Fruit fly (Drosophila melanogaster) whole organism, prepupa: ENCODE measurements around the gene RapGAP1.

Source experiments
- Blimp-1 ChIP-seq: fragments of 200-800 bp; sonication (Bioruptor generic); optimal IDR thresholded peaks from 3 replicates; lab custom pipeline; 2017; ENCODE audit warnings: missing biosample characterization, missing genetic modification characterization, mild to moderate bottlenecking, moderate library complexity, missing genetic modification reagents
- CG16779 ChIP-seq: fragments of 200-800 bp; sonication (Bioruptor generic); optimal IDR thresholded peaks from 3 replicates; lab custom pipeline; 2017; ENCODE audit warnings: missing biosample characterization, mild to moderate bottlenecking, missing genetic modification characterization
- CG3919 ChIP-seq: fragments of 200-800 bp; sonication (Bioruptor generic); optimal IDR thresholded peaks from 3 replicates; lab custom pipeline; 2016; ENCODE audit warnings: missing biosample characterization, missing genetic modification characterization
- CG8319 ChIP-seq: fragments of 200-800 bp; sonication (Bioruptor generic); optimal IDR thresholded peaks from 3 replicates; lab custom pipeline; 2016; ENCODE audit warnings: missing biosample characterization, missing genetic modification characterization
- Gug ChIP-seq: fragments of 200-800 bp; sonication (Bioruptor generic); IDR thresholded peaks from 2 replicates; pipeline ENCODE4 v1.3.6; 2022; ENCODE audit warnings: missing biosample characterization, missing genetic modification characterization
- OdsH ChIP-seq: fragments of 200-800 bp; sonication (Bioruptor generic); optimal IDR thresholded peaks from 3 replicates; lab custom pipeline; 2016; ENCODE audit warnings: missing biosample characterization, missing genetic modification characterization
- Sox102F ChIP-seq: fragments of 200-800 bp; sonication (Bioruptor generic); optimal IDR thresholded peaks from 2 replicates; lab custom pipeline; 2016; ENCODE audit warnings: missing biosample characterization, mild to moderate bottlenecking, missing genetic modification characterization
- fd59A ChIP-seq: fragments of 200-800 bp; sonication (Bioruptor generic); optimal IDR thresholded peaks from 2 replicates; lab custom pipeline; 2017; ENCODE audit warnings: missing biosample characterization, mild to moderate bottlenecking, missing genetic modification characterization, missing genetic modification reagents
- fd85E ChIP-seq: fragments of 200-800 bp; sonication (Bioruptor generic); optimal IDR thresholded peaks from 3 replicates; lab custom pipeline; 2016; ENCODE audit warnings: missing biosample characterization, missing genetic modification characterization
- fkh ChIP-seq: fragments of 200-800 bp; sonication (Bioruptor generic); optimal IDR thresholded peaks from 3 replicates; lab custom pipeline; 2017; ENCODE audit warnings: missing biosample characterization, mild to moderate bottlenecking, missing genetic modification characterization, moderate library complexity
- pdm3 ChIP-seq: fragments of 200-800 bp; sonication (Bioruptor generic); optimal IDR thresholded peaks from 3 replicates; lab custom pipeline; 2016; ENCODE audit warnings: missing biosample characterization, missing genetic modification characterization
- spab ChIP-seq: fragments of 200-800 bp; sonication (Bioruptor generic); optimal IDR thresholded peaks from 2 replicates; lab custom pipeline; 2017; ENCODE audit warnings: missing biosample characterization, mild to moderate bottlenecking, missing genetic modification characterization, missing genetic modification reagents

dm6 chr2L:7541047-7541726, 37.6 kb downstream of the RapGAP1 start:
- TF ChIP-seq Gug (no peak), Blimp-1 (GFP tag; lab: Kevin White, UChicago) (no peak), CG3919 (GFP tag; lab: Kevin White, UChicago) (peak; percentile 62), fd59A (GFP tag; lab: Kevin White, UChicago) (peak; percentile 31), fkh (GFP tag; lab: Kevin White, UChicago) (no peak), pdm3 (GFP tag; lab: Kevin White, UChicago) (peak; percentile 36), CG8319 (GFP tag; lab: Kevin White, UChicago) (no peak), fd85E (GFP tag; lab: Kevin White, UChicago) (no peak), OdsH (GFP tag; lab: Kevin White, UChicago) (peak; percentile 41), CG16779 (tag; lab: Kevin White, UChicago) (no peak), Sox102F (GFP tag; lab: Kevin White, UChicago) (no peak), spab (GFP tag; lab: Kevin White, UChicago) (peak; percentile 57)
